Worm (Caenorhabditis elegans): ENCODE results near the gene col-115.

DNA sequence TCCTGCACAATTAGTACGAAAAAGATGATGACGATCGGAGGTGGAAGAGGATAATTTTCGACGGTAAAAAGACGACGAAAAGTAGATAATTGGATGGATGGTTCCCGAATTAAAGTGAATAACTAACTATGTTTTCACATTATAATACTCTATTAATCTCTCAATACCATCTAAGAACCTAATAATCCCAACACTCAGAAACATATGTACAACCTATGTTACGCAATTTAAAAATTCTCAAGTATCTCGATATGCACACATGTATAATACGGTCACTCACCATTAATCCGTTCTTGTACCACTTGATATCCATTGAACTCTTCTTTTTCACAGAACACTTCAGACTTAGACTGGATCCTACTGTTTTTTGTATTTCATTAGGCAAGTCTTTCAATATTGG lies 12.3 kb downstream of the col-115 start:
- TF ChIP-seq ztf-11 (tag; optimal IDR thresholded peaks at IDR 0.05), result no peak
- no peak for TF ChIP-seq cnd-1 (tag; optimal IDR thresholded peaks at IDR 0.05)
- TF ChIP-seq blmp-1 (tag; optimal IDR thresholded peaks at IDR 0.05), result no peak
- TF ChIP-seq lsy-2 (tag; optimal IDR thresholded peaks at IDR 0.05), result no peak
- no peak for TF ChIP-seq unc-39 (tag; optimal IDR thresholded peaks at IDR 0.05)
- no peak for TF ChIP-seq elt-1 (tag; optimal IDR thresholded peaks at IDR 0.05; ENCODE audit: borderline replicate concordance, insufficient read depth)
- TF ChIP-seq nhr-28 (tag; optimal IDR thresholded peaks at IDR 0.05), result no peak
- no peak for TF ChIP-seq snpc-4 (tag; optimal IDR thresholded peaks at IDR 0.05)
- TF ChIP-seq unc-62 (GFP tag; optimal IDR thresholded peaks at IDR 0.05), result no peak
- TF ChIP-seq tbx-8 (GFP tag; optimal IDR thresholded peaks at IDR 0.05), result no peak
- TF ChIP-seq ces-1 (GFP tag; optimal IDR thresholded peaks at IDR 0.05), result no peak
